Worm (Caenorhabditis elegans) whole organism, L1 larva: ENCODE measurements around the gene W05E10.5.

Source experiments
- F16B12.6 ChIP-seq: fragments of 150-350 bp; optimal IDR thresholded peaks from 2 replicates; lab custom pipeline; 2014; ENCODE audit warnings: missing biosample characterization, missing genetic modification characterization
- alr-1 ChIP-seq: fragments of 200-800 bp; sonication (Bioruptor generic); optimal IDR thresholded peaks from 2 replicates; lab custom pipeline; 2018; ENCODE audit warnings: borderline replicate concordance, mild to moderate bottlenecking, missing genetic modification characterization, missing compliant biosample characterization
- ama-1 ChIP-seq: fragments of 150-350 bp; optimal IDR thresholded peaks from 2 replicates; lab custom pipeline; 2014
- blmp-1 ChIP-seq: fragments of 150-350 bp; optimal IDR thresholded peaks from 2 replicates; lab custom pipeline; 2014; ENCODE audit warnings: missing biosample characterization, missing genetic modification characterization
- fos-1 ChIP-seq: fragments of 150-350 bp; optimal IDR thresholded peaks from 2 replicates; lab custom pipeline; 2014; ENCODE audit warnings: missing biosample characterization, missing genetic modification characterization
- lin-15B ChIP-seq: fragments of 150-350 bp; sonication (generic microtip); optimal IDR thresholded peaks from 3 replicates; lab custom pipeline; 2014; ENCODE audit warnings: missing biosample characterization, missing genetic modification characterization
- lin-35 ChIP-seq, 2 experiments: fragments of 150-350 bp; optimal IDR thresholded peaks; 2 replicates each; lab custom pipeline; 2014; ENCODE audit warnings: missing biosample characterization in 2 of 2, missing genetic modification characterization in 2 of 2, missing genetic modification reagents in 2 of 2
- nhr-237 ChIP-seq: fragments of 150-350 bp; optimal IDR thresholded peaks from 2 replicates; lab custom pipeline; 2014; ENCODE audit warnings: missing biosample characterization, missing genetic modification characterization
- nhr-47 ChIP-seq: sonication (generic microtip); optimal IDR thresholded peaks from 2 replicates; lab custom pipeline; 2016; ENCODE audit warnings: mild to moderate bottlenecking, missing genetic modification characterization, moderate library complexity, missing compliant biosample characterization
- nhr-84 ChIP-seq: sonication (generic microtip); optimal IDR thresholded peaks from 2 replicates; lab custom pipeline; 2017; ENCODE audit warnings: missing biosample characterization, missing genetic modification characterization
- skn-1 ChIP-seq: fragments of 150-350 bp; optimal IDR thresholded peaks from 2 replicates; lab custom pipeline; 2014; ENCODE audit warnings: missing biosample characterization, missing genetic modification characterization
- ztf-4 ChIP-seq: fragments of 150-350 bp; optimal IDR thresholded peaks from 2 replicates; lab custom pipeline; 2014; ENCODE audit warnings: missing biosample characterization, missing genetic modification characterization

DNA sequence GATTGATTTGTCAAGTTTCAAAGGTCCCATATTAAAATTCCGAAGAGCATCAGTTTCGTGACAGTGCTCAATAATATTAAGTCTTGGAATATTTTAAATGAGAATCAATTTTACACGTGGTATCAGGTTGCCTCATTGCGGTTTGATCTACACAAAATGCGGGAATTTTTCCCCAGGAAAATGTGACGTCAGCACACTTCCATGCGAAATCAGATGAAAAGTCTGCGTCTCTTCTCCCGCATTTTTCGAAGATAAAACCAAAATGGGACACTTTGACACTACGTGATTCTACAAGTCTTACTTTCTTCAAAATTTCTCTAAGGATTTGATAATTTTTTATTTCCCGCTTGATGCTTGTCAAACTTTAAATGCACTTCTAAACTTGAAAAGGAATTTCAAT lies 27.4 kb upstream of the W05E10.5 start:
- TF ChIP-seq nhr-237 (tag; lab: Kevin White, UChicago) (no peak), nhr-47 (tag; lab: Kevin White, UChicago) (no peak), ztf-4 (no peak), F16B12.6 (tag; lab: Kevin White, UChicago) (no peak), ama-1 (lab: Kevin White, UChicago) (no peak), fos-1 (tag; lab: Kevin White, UChicago) (no peak), nhr-84 (no peak), skn-1 (no peak), lin-15B (tag; lab: Kevin White, UChicago) (no peak), blmp-1 (tag; lab: Kevin White, UChicago) (no peak), lin-35 (GFP tag; optimal IDR thresholded peaks at IDR 0.05; lab: Kevin White, UChicago) (no peak), alr-1 (tag; lab: Kevin White, UChicago) (no peak)
